Worm (Caenorhabditis elegans) whole organism, L1 larva: ENCODE data around the gene F08F3.8.

Experiments
- fkh-8 ChIP-seq: sonication (generic microtip); optimal IDR thresholded peaks from 2 replicates; lab custom pipeline; 2016; ENCODE audit warnings: mild to moderate bottlenecking, missing genetic modification characterization, missing compliant biosample characterization
- nhr-77 ChIP-seq: fragments of 150-350 bp; optimal IDR thresholded peaks from 2 replicates; lab custom pipeline; 2014; ENCODE audit warnings: missing biosample characterization, missing genetic modification characterization
- snpc-4 ChIP-seq: fragments of 150-350 bp; optimal IDR thresholded peaks from 2 replicates; lab custom pipeline; 2014; ENCODE audit warnings: missing biosample characterization, missing genetic modification characterization

ce11 chrV:5423120-5423519, 9.3 kb downstream of the F08F3.8 start, which contains the start of gene cyp-14A5:
- TF ChIP-seq nhr-77 = no peak
- no peak for TF ChIP-seq fkh-8 (tag; lab: Kevin White, UChicago)
- TF ChIP-seq snpc-4 (tag; lab: Kevin White, UChicago) = no peak
